Fruit fly (Drosophila melanogaster): Measurements from ENCODE around the gene CG5160.

dm6 chr2L:7447820-7448219 is 49.3 kb upstream of the CG5160 start:
- TF ChIP-seq CTCF (optimal IDR thresholded peaks at IDR 0.05) (no peak), CG8478 (optimal IDR thresholded peaks at IDR 0.05) (no peak)
